Fruit fly (Drosophila melanogaster): ENCODE results near the gene Kap3.

The Kap3 gene

dm6 chrX:11338047-11338747 lies 1.7 kb downstream of the Kap3 start (continued):
- TF ChIP-seq usp (GFP tag; optimal IDR thresholded peaks at IDR 0.05) (no peak), OdsH (GFP tag; optimal IDR thresholded peaks at IDR 0.05) (peak; percentile 63), rgr (GFP tag; optimal IDR thresholded peaks at IDR 0.05) (no peak), Mio (GFP tag; optimal IDR thresholded peaks at IDR 0.05) (no peak), lola (GFP tag; optimal IDR thresholded peaks at IDR 0.05) (no peak)

DNA sequence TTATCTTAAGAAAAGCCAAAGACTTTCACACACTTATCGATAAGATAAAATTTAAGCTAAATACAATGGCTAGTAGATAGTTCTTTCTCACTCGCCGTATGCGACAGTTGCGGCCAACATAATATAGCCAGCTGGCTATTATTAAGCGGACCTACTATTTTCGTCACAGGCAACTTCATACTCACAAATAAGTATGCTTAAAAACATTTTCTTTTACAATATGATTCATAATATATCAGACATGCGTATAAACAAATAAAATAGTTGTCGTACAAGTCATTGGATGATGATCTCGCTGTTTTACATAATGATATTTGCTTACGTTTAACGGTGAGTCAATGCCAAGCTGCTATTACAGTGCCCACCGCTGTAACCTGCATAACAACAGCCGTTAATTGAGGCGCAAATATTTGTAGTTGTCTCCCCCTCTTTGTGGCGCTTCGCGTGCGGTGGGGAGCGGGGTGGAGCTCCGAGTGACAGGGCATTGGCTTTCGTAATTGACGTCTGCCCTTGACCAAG lies 13.6 kb downstream of the Kap3 start:
- TF ChIP-seq dl (GFP tag; optimal IDR thresholded peaks at IDR 0.05; ENCODE audit: insufficient read depth in 1 of 2, partially characterized antibody in 2 of 2): no peak
- no peak for TF ChIP-seq dmrt93B (GFP tag; optimal IDR thresholded peaks at IDR 0.05)
- TF ChIP-seq CG9705 (GFP tag; optimal IDR thresholded peaks at IDR 0.05): peak; percentile 38
- peak in 1 of 2 experiments; percentile 67 for TF ChIP-seq foxo (GFP tag; optimal IDR thresholded peaks at IDR 0.05)
- no peak for TF ChIP-seq Mio (GFP tag; optimal IDR thresholded peaks at IDR 0.05)
- no peak for TF ChIP-seq dsf (GFP tag; optimal IDR thresholded peaks at IDR 0.05; ENCODE audit: borderline replicate concordance)
- no peak for TF ChIP-seq N (GFP tag; optimal IDR thresholded peaks at IDR 0.05)
- TF ChIP-seq GATAd (GFP tag; optimal IDR thresholded peaks at IDR 0.05): no peak
- no peak for TF ChIP-seq usp (GFP tag; optimal IDR thresholded peaks at IDR 0.05)
- peak; percentile 51 for TF ChIP-seq OdsH (GFP tag; optimal IDR thresholded peaks at IDR 0.05)
- TF ChIP-seq sv (GFP tag; optimal IDR thresholded peaks at IDR 0.05): peak; percentile 38
- no peak for TF ChIP-seq Jra (GFP tag; optimal IDR thresholded peaks at IDR 0.05)
- no peak for TF ChIP-seq brk (GFP tag; optimal IDR thresholded peaks at IDR 0.05)
- TF ChIP-seq Sp1 (GFP tag; optimal IDR thresholded peaks at IDR 0.05): peak; percentile 56
- no peak for TF ChIP-seq pan (optimal IDR thresholded peaks at IDR 0.05)
- TF ChIP-seq ey (GFP tag; optimal IDR thresholded peaks at IDR 0.05): peak; percentile 67
- TF ChIP-seq CrebA (GFP tag; optimal IDR thresholded peaks at IDR 0.05; ENCODE audit: borderline replicate concordance): no peak
- no peak for TF ChIP-seq sage (GFP tag; optimal IDR thresholded peaks at IDR 0.05)
- TF ChIP-seq Hnf4 (GFP tag; optimal IDR thresholded peaks at IDR 0.05): no peak
- peak; percentile 54 for TF ChIP-seq Hr83 (GFP tag; optimal IDR thresholded peaks at IDR 0.05; ENCODE audit: poor library complexity, severe bottlenecking)
- no peak for TF ChIP-seq Dif (GFP tag; optimal IDR thresholded peaks at IDR 0.05; ENCODE audit: partially characterized antibody)
- TF ChIP-seq lola (GFP tag; optimal IDR thresholded peaks at IDR 0.05): no peak
- no peak for TF ChIP-seq Dfd (GFP tag; optimal IDR thresholded peaks at IDR 0.05)
- peak; percentile 70 for TF ChIP-seq br (GFP tag; optimal IDR thresholded peaks at IDR 0.05)
- TF ChIP-seq tai (GFP tag; optimal IDR thresholded peaks at IDR 0.05): no peak
- no peak for TF ChIP-seq jim (GFP tag; optimal IDR thresholded peaks at IDR 0.05)
- no peak for TF ChIP-seq Vsx2 (GFP tag; optimal IDR thresholded peaks at IDR 0.05; ENCODE audit: partially characterized antibody)
- TF ChIP-seq Hr78 (GFP tag; optimal IDR thresholded peaks at IDR 0.05): no peak
- peak; percentile 48 for TF ChIP-seq woc (GFP tag; optimal IDR thresholded peaks at IDR 0.05)
- TF ChIP-seq Abd-B (GFP tag; optimal IDR thresholded peaks at IDR 0.05): no peak
- TF ChIP-seq CG32264 (GFP tag; optimal IDR thresholded peaks at IDR 0.05): peak; percentile 50
- TF ChIP-seq Rel (GFP tag; optimal IDR thresholded peaks at IDR 0.05): no peak
- TF ChIP-seq Rel (tag; optimal IDR thresholded peaks at IDR 0.05): peak; percentile 76
- peak; percentile 73 for TF ChIP-seq fru (GFP tag; optimal IDR thresholded peaks at IDR 0.05)
- TF ChIP-seq h (GFP tag; optimal IDR thresholded peaks at IDR 0.05): peak; percentile 72
- TF ChIP-seq Myc (optimal IDR thresholded peaks at IDR 0.05): no peak
- peak; percentile 69 for TF ChIP-seq HLH106 (tag; optimal IDR thresholded peaks at IDR 0.05)
- peak; percentile 71 for TF ChIP-seq psq (GFP tag; optimal IDR thresholded peaks at IDR 0.05)
- TF ChIP-seq rgr (GFP tag; optimal IDR thresholded peaks at IDR 0.05): peak; percentile 70
